Worm (Caenorhabditis elegans) whole organism, young adult: Measurements from ENCODE around the gene Y58A7A.2.
"Not testable (repeated sequence)": the region's sequence is repeated elsewhere in the genome, so short reads cannot be mapped to it uniquely, and the experiment has no call there.

ENCODE experiments used
- F55B11.4 ChIP-seq: sonication (generic microtip); optimal IDR thresholded peaks from 2 replicates; lab custom pipeline; 2016; ENCODE audit warnings: missing compliant biosample characterization, missing genetic modification characterization, borderline replicate concordance; ENCODE audit not compliant: insufficient read depth
- F57A8.1 ChIP-seq: fragments of 200-800 bp; sonication (Bioruptor generic); optimal IDR thresholded peaks from 2 replicates; lab custom pipeline; 2018; ENCODE audit warnings: mild to moderate bottlenecking, missing genetic modification characterization, moderate library complexity, missing compliant biosample characterization
- ama-1 ChIP-seq, 3 experiments: fragments of 150-350 bp in 1 of 3; sonication (generic microtip) in 2 of 3; optimal IDR thresholded peaks; 2 replicates each; lab custom pipeline; 2014 to 2018; ENCODE audit warnings: missing biosample characterization in 2 of 3, missing genetic modification characterization in 2 of 3, missing genetic modification reagents in 2 of 3
- hlh-12 ChIP-seq: sonication (generic microtip); optimal IDR thresholded peaks from 2 replicates; lab custom pipeline; 2016; ENCODE audit warnings: missing genetic modification characterization, missing compliant biosample characterization
- hrde-1 ChIP-seq: sonication (generic microtip); optimal IDR thresholded peaks from 2 replicates; lab custom pipeline; 2016; ENCODE audit warnings: missing genetic modification characterization, mild to moderate bottlenecking, missing compliant biosample characterization, moderate library complexity, missing genotype, missing genetic modification reagents, borderline replicate concordance
- pha-4 ChIP-seq: fragments of 150-350 bp; sonication (generic microtip); optimal IDR thresholded peaks from 2 replicates; lab custom pipeline; 2014; ENCODE audit warnings: missing biosample characterization, missing genetic modification reagents, missing genetic modification characterization
- unc-130 ChIP-seq: sonication (generic microtip); optimal IDR thresholded peaks from 2 replicates; lab custom pipeline; 2016; ENCODE audit warnings: missing genetic modification reagents, missing genetic modification characterization, missing compliant biosample characterization
- zim-3 ChIP-seq: sonication (generic microtip); optimal IDR thresholded peaks from 2 replicates; lab custom pipeline; 2017; ENCODE audit warnings: mild to moderate bottlenecking, missing genetic modification characterization, moderate library complexity, missing compliant biosample characterization
- ztf-6 ChIP-seq: fragments of 200-800 bp; sonication (Bioruptor generic); IDR thresholded peaks from 2 replicates; pipeline ENCODE4 v1.3.6; 2022; ENCODE audit warnings: missing genetic modification reagents, missing genetic modification characterization, missing compliant biosample characterization

DNA sequence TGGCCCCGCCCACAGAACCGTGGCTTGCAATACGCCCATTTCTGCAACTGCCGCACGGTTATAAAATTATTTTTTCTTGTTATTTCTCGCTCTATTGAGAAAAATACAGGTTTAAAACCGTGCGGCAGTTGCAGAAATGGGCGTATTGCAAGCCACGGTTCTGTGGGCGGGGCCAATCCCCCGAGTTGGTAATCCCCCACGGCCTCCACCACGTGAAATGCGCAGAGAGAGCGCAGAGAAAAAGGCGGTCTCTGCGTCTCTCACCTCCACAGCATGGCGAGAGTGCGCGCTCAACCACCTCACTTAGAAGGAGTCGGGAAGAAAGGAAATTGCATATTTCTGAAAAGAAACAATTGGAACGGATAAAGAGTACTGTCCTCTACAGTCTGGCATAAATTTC, 24.8 kb downstream of the Y58A7A.2 start:
- not testable (repeated sequence) for TF ChIP-seq pha-4 (tag; lab: Kevin White, UChicago); hrde-1 (tag; lab: Kevin White, UChicago); hlh-12; ztf-6 (GFP tag; lab: Robert Waterston, UW); unc-130 (GFP tag; lab: Kevin White, UChicago); zim-3; ama-1 (optimal IDR thresholded peaks at IDR 0.05; lab: Kevin White, UChicago); ama-1 (GFP tag; optimal IDR thresholded peaks at IDR 0.05; lab: Kevin White, UChicago); F55B11.4 (tag; lab: Kevin White, UChicago); F57A8.1 (GFP tag; lab: Kevin White, UChicago)
